Fruit fly (Drosophila melanogaster): ENCODE results near the gene Tektin-C.

- no peak for TF ChIP-seq Sin3A (optimal IDR thresholded peaks at IDR 0.05)
- TF ChIP-seq ttk (optimal IDR thresholded peaks at IDR 0.05) = no peak
- no peak for TF ChIP-seq h (optimal IDR thresholded peaks at IDR 0.05)
- no peak for TF ChIP-seq Myc (optimal IDR thresholded peaks at IDR 0.05)
- no peak for TF ChIP-seq psq (optimal IDR thresholded peaks at IDR 0.05)
Observed at dm6 chr3L:5774782-5775181, 21.6 kb downstream of the Tektin-C start.
